Fruit fly (Drosophila melanogaster): ENCODE results near the gene CG3097.

DNA sequence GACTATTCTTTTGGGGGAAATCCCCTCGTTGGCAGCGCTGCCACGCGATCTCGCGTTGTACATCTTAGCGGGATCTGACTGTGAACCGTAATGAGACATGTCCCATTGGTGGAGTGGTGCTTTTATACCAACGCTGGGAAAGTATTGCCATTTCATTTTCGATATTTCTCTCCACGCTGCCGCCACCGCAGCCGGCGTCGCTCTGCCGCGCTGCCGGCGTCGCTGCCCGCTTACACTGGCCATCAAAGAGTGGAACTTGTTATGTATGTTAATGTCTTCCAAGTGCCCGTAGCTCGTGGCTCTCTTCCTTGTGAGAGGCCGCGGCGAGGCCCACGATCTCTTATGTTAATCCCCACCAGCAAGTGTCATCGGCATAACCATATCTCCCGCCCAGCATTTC, 10.9 kb upstream of the CG3097 start, which contains the start of gene CG3108:
- TF ChIP-seq CG3919 (GFP tag; optimal IDR thresholded peaks at IDR 0.05) (no peak), OdsH (GFP tag; optimal IDR thresholded peaks at IDR 0.05) (no peak), CG10631 (GFP tag; optimal IDR thresholded peaks at IDR 0.05) (no peak), CG34406 (GFP tag; optimal IDR thresholded peaks at IDR 0.05) (no peak), Sox14 (GFP tag; optimal IDR thresholded peaks at IDR 0.05) (no peak), net (GFP tag; optimal IDR thresholded peaks at IDR 0.05) (no peak), CG3032 (tag; optimal IDR thresholded peaks at IDR 0.05) (no peak)
